Fruit fly (Drosophila melanogaster) whole organism, adult: ENCODE measurements around the gene RanGAP.

Experiments
- CG14711 ChIP-seq: fragments of 200-800 bp; sonication (Bioruptor generic); optimal IDR thresholded peaks from 2 replicates; lab custom pipeline; 2018; ENCODE audit warnings: missing biosample characterization, mild to moderate bottlenecking, missing genetic modification characterization, moderate library complexity
- CG1620 ChIP-seq: fragments of 200-800 bp; sonication (Bioruptor generic); optimal IDR thresholded peaks from 2 replicates; lab custom pipeline; 2016; ENCODE audit warnings: missing biosample characterization, missing genetic modification characterization
- CG5204 ChIP-seq: fragments of 200-800 bp; sonication (Bioruptor generic); optimal IDR thresholded peaks from 2 replicates; lab custom pipeline; 2016; ENCODE audit warnings: missing biosample characterization, missing genetic modification characterization
- CG7045 ChIP-seq: fragments of 200-800 bp; sonication (Bioruptor generic); optimal IDR thresholded peaks from 2 replicates; lab custom pipeline; 2017; ENCODE audit warnings: missing biosample characterization, mild to moderate bottlenecking, missing genetic modification characterization
- CG7101 ChIP-seq: fragments of 200-800 bp; sonication (Bioruptor generic); optimal IDR thresholded peaks from 2 replicates; lab custom pipeline; 2018; ENCODE audit warnings: missing biosample characterization, mild to moderate bottlenecking, missing genetic modification characterization, moderate library complexity
- Clk ChIP-seq: fragments of 200-800 bp; sonication (Bioruptor generic); optimal IDR thresholded peaks from 2 replicates; lab custom pipeline; 2017; ENCODE audit warnings: missing biosample characterization, missing genetic modification characterization
- cic ChIP-seq: fragments of 200-800 bp; sonication (Bioruptor generic); optimal IDR thresholded peaks from 2 replicates; lab custom pipeline; 2017; ENCODE audit warnings: missing biosample characterization, mild to moderate bottlenecking, missing genetic modification characterization, moderate library complexity
- kay ChIP-seq: fragments of 200-800 bp; sonication (Bioruptor generic); peaks from one replicate; lab custom pipeline; 2016; ENCODE audit warnings: missing biosample characterization, missing genetic modification characterization, borderline replicate concordance

DNA sequence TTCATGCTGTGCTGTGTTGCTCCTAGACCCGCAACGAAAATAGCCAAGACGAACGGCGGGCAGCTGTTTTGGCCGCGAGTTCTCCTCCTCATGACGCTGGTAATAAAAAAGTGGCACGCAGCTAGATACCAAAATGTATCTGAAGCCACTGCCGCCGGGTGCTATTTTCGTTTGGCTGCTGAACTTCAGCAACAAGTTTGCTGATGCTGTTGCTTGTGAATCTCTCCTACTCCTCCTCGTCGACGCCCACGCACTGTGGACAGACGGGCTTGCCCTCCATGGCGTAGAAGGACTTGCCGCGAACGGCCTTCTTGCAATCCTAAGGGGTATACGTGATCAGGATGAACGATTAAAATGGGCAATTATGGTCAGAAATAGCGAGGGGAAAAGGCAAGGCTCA is 38.4 kb upstream of the RanGAP start:
- TF ChIP-seq kay (no peak), CG1620 (GFP tag; lab: Kevin White, UChicago) (no peak), CG7045 (GFP tag; lab: Kevin White, UChicago) (no peak), CG14711 (no peak), CG5204 (GFP tag; lab: Kevin White, UChicago) (no peak), Clk (GFP tag; lab: Kevin White, UChicago) (no peak), cic (GFP tag; lab: Kevin White, UChicago) (no peak), CG7101 (tag; lab: Kevin White, UChicago) (no peak)
